Worm (Caenorhabditis elegans) whole organism, late embryonic: ENCODE data around the gene cyp-13A10.

Experiments used
- K02D7.2 ChIP-seq: sonication (generic microtip); optimal IDR thresholded peaks from 2 replicates; lab custom pipeline; 2017; ENCODE audit warnings: mild to moderate bottlenecking, missing genetic modification characterization, missing compliant biosample characterization
- ceh-19 ChIP-seq: fragments of 200-800 bp; sonication (Bioruptor generic); optimal IDR thresholded peaks from 2 replicates; lab custom pipeline; 2018; ENCODE audit warnings: mild to moderate bottlenecking, missing genetic modification characterization, missing compliant biosample characterization
- ceh-2 ChIP-seq: sonication (generic microtip); optimal IDR thresholded peaks from 2 replicates; lab custom pipeline; 2016; ENCODE audit warnings: missing genotype, missing genetic modification characterization, missing compliant biosample characterization
- ceh-22 ChIP-seq: sonication (generic microtip); optimal IDR thresholded peaks from 2 replicates; lab custom pipeline; 2017; ENCODE audit warnings: missing biosample characterization, missing genetic modification characterization
- ceh-24 ChIP-seq: sonication (generic microtip); optimal IDR thresholded peaks from 2 replicates; lab custom pipeline; 2016; ENCODE audit warnings: mild to moderate bottlenecking, missing genetic modification characterization, missing compliant biosample characterization
- ceh-30 ChIP-seq: fragments of 150-350 bp; optimal IDR thresholded peaks from 2 replicates; lab custom pipeline; 2014; ENCODE audit warnings: missing biosample characterization, missing genetic modification characterization
- ceh-31 ChIP-seq: sonication (generic microtip); optimal IDR thresholded peaks from 2 replicates; lab custom pipeline; 2016; ENCODE audit warnings: missing genetic modification characterization, missing compliant biosample characterization
- ceh-48 ChIP-seq: sonication (generic microtip); optimal IDR thresholded peaks from 2 replicates; lab custom pipeline; 2016; ENCODE audit warnings: missing genetic modification characterization, inconsistent platforms, missing compliant biosample characterization
- ceh-6 ChIP-seq: fragments of 200-800 bp; sonication (Bioruptor generic); optimal IDR thresholded peaks from 2 replicates; lab custom pipeline; 2018; ENCODE audit warnings: mild to moderate bottlenecking, missing genetic modification characterization, missing compliant biosample characterization
- dmd-4 ChIP-seq: sonication (generic microtip); optimal IDR thresholded peaks from 2 replicates; lab custom pipeline; 2016; ENCODE audit warnings: borderline replicate concordance, missing genetic modification characterization, missing compliant biosample characterization
- elt-2 ChIP-seq: sonication (generic microtip); optimal IDR thresholded peaks from 2 replicates; lab custom pipeline; 2016; ENCODE audit warnings: missing genetic modification reagents, missing genetic modification characterization, missing compliant biosample characterization
- ets-4 ChIP-seq: sonication (generic microtip); optimal IDR thresholded peaks from 2 replicates; lab custom pipeline; 2016; ENCODE audit warnings: missing genetic modification characterization, missing compliant biosample characterization
- fax-1 ChIP-seq: sonication (generic microtip); optimal IDR thresholded peaks from 2 replicates; lab custom pipeline; 2016; ENCODE audit warnings: missing genotype, missing genetic modification characterization, missing compliant biosample characterization
- gmeb-2 ChIP-seq: sonication (generic microtip); optimal IDR thresholded peaks from 2 replicates; lab custom pipeline; 2016; ENCODE audit warnings: missing genetic modification characterization, inconsistent platforms, missing compliant biosample characterization
- hlh-30 ChIP-seq: sonication (generic microtip); optimal IDR thresholded peaks from 2 replicates; lab custom pipeline; 2017; ENCODE audit warnings: antibody characterized with exemption, missing genetic modification characterization, missing compliant biosample characterization; ENCODE audit not compliant: insufficient read depth
- hlh-6 ChIP-seq: sonication (generic microtip); optimal IDR thresholded peaks from 2 replicates; lab custom pipeline; 2016; ENCODE audit warnings: missing genotype, missing genetic modification characterization, missing compliant biosample characterization
- hlh-8 ChIP-seq: sonication (generic microtip); optimal IDR thresholded peaks from 2 replicates; lab custom pipeline; 2016; ENCODE audit warnings: missing genotype, missing genetic modification characterization, missing compliant biosample characterization
- lim-6 ChIP-seq: sonication (generic microtip); optimal IDR thresholded peaks from 2 replicates; lab custom pipeline; 2016; ENCODE audit warnings: missing genetic modification characterization, missing compliant biosample characterization
- lin-11 ChIP-seq: fragments of 200-800 bp; sonication (Bioruptor generic); optimal IDR thresholded peaks from 2 replicates; lab custom pipeline; 2018; ENCODE audit warnings: mild to moderate bottlenecking, missing genetic modification characterization, missing compliant biosample characterization
- nfya-1 ChIP-seq: sonication (generic microtip); optimal IDR thresholded peaks from 2 replicates; lab custom pipeline; 2017; ENCODE audit warnings: missing genetic modification characterization, mild to moderate bottlenecking, missing compliant biosample characterization, antibody characterized with exemption, moderate library complexity
- pat-9 ChIP-seq: fragments of 200-800 bp; sonication (Bioruptor generic); optimal IDR thresholded peaks from 2 replicates; lab custom pipeline; 2018; ENCODE audit warnings: mild to moderate bottlenecking, missing genetic modification characterization, moderate library complexity, missing compliant biosample characterization
- pha-4 ChIP-seq: fragments of 150-350 bp; optimal IDR thresholded peaks from 2 replicates; lab custom pipeline; 2018; ENCODE audit warnings: missing biosample characterization, missing genetic modification reagents, missing genetic modification characterization
- rnt-1 ChIP-seq: sonication (generic microtip); optimal IDR thresholded peaks from 2 replicates; lab custom pipeline; 2016; ENCODE audit warnings: missing genetic modification characterization, missing compliant biosample characterization
- tbx-2 ChIP-seq: sonication (generic microtip); optimal IDR thresholded peaks from 2 replicates; lab custom pipeline; 2016; ENCODE audit warnings: missing genetic modification characterization, missing compliant biosample characterization
- tbx-7 ChIP-seq: sonication (generic microtip); optimal IDR thresholded peaks from 2 replicates; lab custom pipeline; 2016; ENCODE audit warnings: missing genotype, missing genetic modification characterization, missing compliant biosample characterization
- ttx-3 ChIP-seq: sonication (generic microtip); optimal IDR thresholded peaks from 2 replicates; lab custom pipeline; 2016; ENCODE audit warnings: missing genetic modification reagents, missing genetic modification characterization, missing compliant biosample characterization
- unc-42 ChIP-seq: sonication (generic microtip); optimal IDR thresholded peaks from 2 replicates; lab custom pipeline; 2016; ENCODE audit warnings: missing genotype, missing genetic modification characterization, missing compliant biosample characterization
- ztf-16 ChIP-seq: sonication (generic microtip); optimal IDR thresholded peaks from 2 replicates; lab custom pipeline; 2017; ENCODE audit warnings: missing genetic modification characterization, missing compliant biosample characterization

Gene cyp-13A10

ce11 chrII:9674678-9675077 lies 12.0 kb upstream of the cyp-13A10 start, which contains the start of gene arc-1:
Gene arc-1, plus strand, starts transcription at chrII:9674978.
- TF ChIP-seq ttx-3 (tag; lab: Kevin White, UChicago) (no peak), ceh-22 (tag; lab: Kevin White, UChicago) (no peak), ceh-48 (tag; lab: Kevin White, UChicago) (no peak), nfya-1 (tag; lab: Kevin White, UChicago) (no peak), unc-42 (tag; lab: Kevin White, UChicago) (no peak), gmeb-2 (tag; lab: Kevin White, UChicago) (no peak)
- TF ChIP-seq, all 69 proteins: peak for 0

ce11 chrII:9671308-9671707 lies 8.6 kb upstream of the cyp-13A10 start, which contains the start of gene ZK1320.7:
Gene ZK1320.7, plus strand, starts transcription at chrII:9671608.
- no peak for TF ChIP-seq ceh-30

ce11 chrII:9668959-9669358 lies 6.3 kb upstream of the cyp-13A10 start, which contains the start of gene taf-8:
Gene taf-8, plus strand, starts transcription at chrII:9669318.
- TF ChIP-seq unc-42 (tag; lab: Kevin White, UChicago) (peak; percentile 20), ceh-31 (tag; lab: Kevin White, UChicago) (peak; percentile 1), elt-2 (tag; lab: Kevin White, UChicago) (peak; percentile 10), ceh-6 (GFP tag; lab: Kevin White, UChicago) (no peak), ceh-48 (tag; lab: Kevin White, UChicago) (peak; percentile 67)

- TF ChIP-seq hlh-8 (peak; percentile 43), pha-4 (no peak)
- TF ChIP-seq, all 69 proteins: peak for 1
Observed at ce11 chrII:9667382-9667781, 4.7 kb upstream of the cyp-13A10 start, which contains the start of gene ZK1320.11. Gene ZK1320.11, plus strand, starts transcription at chrII:9667624.

ce11 chrII:9665577-9665976 lies 2.9 kb upstream of the cyp-13A10 start, which contains the start of gene ZK1320.5:
Gene ZK1320.5, minus strand, starts transcription at chrII:9665677.
- TF ChIP-seq pat-9 (tag; lab: Kevin White, UChicago) (no peak), ceh-2 (tag; lab: Kevin White, UChicago) (no peak), lim-6 (tag; lab: Kevin White, UChicago) (no peak), ztf-16 (tag; lab: Kevin White, UChicago) (no peak), ttx-3 (tag; lab: Kevin White, UChicago) (no peak), dmd-4 (no peak), tbx-2 (no peak), elt-2 (tag; lab: Kevin White, UChicago) (no peak), K02D7.2 (tag; lab: Kevin White, UChicago) (no peak), unc-42 (tag; lab: Kevin White, UChicago) (no peak), lin-11 (tag; lab: Kevin White, UChicago) (no peak)

ce11 chrII:9662160-9662559 lies 524 bp downstream of the cyp-13A10 start:
- TF ChIP-seq ets-4 (tag; lab: Kevin White, UChicago) (no peak), gmeb-2 (tag; lab: Kevin White, UChicago) (no peak), hlh-30 (no peak), fax-1 (tag; lab: Kevin White, UChicago) (no peak), ceh-24 (no peak)

ce11 chrII:9660379-9660778 lies 2.3 kb downstream of the cyp-13A10 start, which contains the start of gene ZK1320.3:
Gene ZK1320.3, minus strand, starts transcription at chrII:9660419.
- TF ChIP-seq tbx-7 (tag; lab: Kevin White, UChicago) (no peak), ttx-3 (tag; lab: Kevin White, UChicago) (no peak), rnt-1 (tag; lab: Kevin White, UChicago) (no peak), hlh-6 (tag; lab: Kevin White, UChicago) (no peak), ceh-19 (GFP tag; lab: Kevin White, UChicago) (no peak)
